Comparison of ENCODE assay signal across 3 worm cellular contexts in the genomic region with DNA sequence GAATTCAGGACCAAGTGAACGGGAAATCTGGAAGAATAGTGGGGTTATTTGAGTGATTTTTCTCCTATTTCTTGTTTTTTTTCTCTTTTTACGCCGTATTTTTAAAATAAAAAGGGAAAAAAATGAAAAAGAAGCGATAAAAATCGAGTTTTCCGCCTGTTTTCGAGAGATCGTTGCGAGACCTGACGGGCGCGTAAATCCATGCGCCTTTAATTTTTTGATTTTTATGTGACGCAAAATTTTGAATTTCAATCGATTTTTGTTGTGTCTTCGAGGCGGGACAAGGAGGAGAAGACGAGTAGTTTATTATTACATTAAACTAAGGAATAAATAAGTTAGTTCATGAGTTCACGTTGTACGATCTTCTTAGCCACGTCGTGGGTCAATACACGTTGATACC.
TF ChIP-seq lines count a peak whose summit lies in the region.

No protein-coding gene starts in this region.

TF ChIP-seq in whole organism, L1 larva, 84 proteins besides CTCF, POLR2A, EP300 and RAD21:
- TF ChIP-seq dpl-1 (GFP tag; optimal IDR thresholded peaks at IDR 0.05; lab: Kevin White, UChicago), result peak in 1 of 3 experiments; percentile 33
- TF ChIP-seq efl-1 (optimal IDR thresholded peaks at IDR 0.05; lab: Kevin White, UChicago), result peak; percentile 10 to 69
- peak in 1 of 2 experiments; percentile 55 for TF ChIP-seq efl-1 (GFP tag; optimal IDR thresholded peaks at IDR 0.05 in 1 of 2; lab: Kevin White, UChicago)
- TF ChIP-seq pax-3 (tag; optimal IDR thresholded peaks at IDR 0.05; lab: Kevin White, UChicago), result no peak
- no peak for TF ChIP-seq lin-15B (tag; optimal IDR thresholded peaks at IDR 0.05; lab: Kevin White, UChicago)
- TF ChIP-seq swsn-7 (tag; optimal IDR thresholded peaks at IDR 0.05; lab: Kevin White, UChicago), result no peak
- no peak for TF ChIP-seq nhr-237 (tag; optimal IDR thresholded peaks at IDR 0.05; lab: Kevin White, UChicago)
- no peak for TF ChIP-seq zip-4 (GFP tag; optimal IDR thresholded peaks at IDR 0.05; lab: Kevin White, UChicago)
- no peak for TF ChIP-seq hpl-2 (GFP tag; optimal IDR thresholded peaks at IDR 0.05; lab: Kevin White, UChicago)
- no peak for TF ChIP-seq C34B4.2 (tag; optimal IDR thresholded peaks at IDR 0.05; lab: Kevin White, UChicago)
TF ChIP-seq in whole organism, L1 larva: peak in this region for 2.

TF ChIP-seq in whole organism, L4 larva, 104 proteins besides CTCF, POLR2A, EP300 and RAD21:
- no peak for TF ChIP-seq egl-43 (GFP tag; IDR thresholded peaks at IDR 0.05; lab: Robert Waterston, UW)
- TF ChIP-seq fkh-10 (GFP tag; optimal IDR thresholded peaks at IDR 0.05; lab: Kevin White, UChicago), result no peak
- no peak for TF ChIP-seq nhr-6 (tag; optimal IDR thresholded peaks at IDR 0.05; lab: Kevin White, UChicago)
- no peak for TF ChIP-seq R02D3.7 (tag; optimal IDR thresholded peaks at IDR 0.05; lab: Kevin White, UChicago)
- no peak for TF ChIP-seq ztf-7 (tag; optimal IDR thresholded peaks at IDR 0.05; lab: Kevin White, UChicago)
- TF ChIP-seq Y48G9A.11 (GFP tag; IDR thresholded peaks at IDR 0.05; lab: Robert Waterston, UW), result 0 out of 2 replicates have a peak, but pooled peaks have one; percentile 43
- TF ChIP-seq daf-12 (tag; optimal IDR thresholded peaks at IDR 0.05; lab: Kevin White, UChicago), result no peak
- TF ChIP-seq lin-13 (GFP tag; optimal IDR thresholded peaks at IDR 0.05; lab: Kevin White, UChicago), result peak; percentile 4
- no peak for TF ChIP-seq lir-3 (tag; optimal IDR thresholded peaks at IDR 0.05; lab: Kevin White, UChicago)
- TF ChIP-seq unc-62 (GFP tag; optimal IDR thresholded peaks at IDR 0.05 in 1 of 2; lab: Kevin White, UChicago), result no peak
- no peak for TF ChIP-seq unc-62 (tag; optimal IDR thresholded peaks at IDR 0.05; lab: Kevin White, UChicago)
- no peak for TF ChIP-seq ZK546.5 (tag; optimal IDR thresholded peaks at IDR 0.05; lab: Kevin White, UChicago)
- peak; percentile 37 for TF ChIP-seq lin-38 (GFP tag; IDR thresholded peaks at IDR 0.05; lab: Robert Waterston, UW)
- no peak for TF ChIP-seq nhr-102 (tag; optimal IDR thresholded peaks at IDR 0.05; lab: Kevin White, UChicago)
- TF ChIP-seq lin-15B (tag; optimal IDR thresholded peaks at IDR 0.05; lab: Kevin White, UChicago), result no peak
- TF ChIP-seq snpc-1.2 (GFP tag; IDR thresholded peaks at IDR 0.05; lab: Robert Waterston, UW), result peak; percentile 26; the same call in 1 of the 2 replicates
- TF ChIP-seq daf-16 (GFP tag; optimal IDR thresholded peaks at IDR 0.05; lab: Kevin White, UChicago), result no peak
- TF ChIP-seq daf-16 (tag; optimal IDR thresholded peaks at IDR 0.05; lab: Kevin White, UChicago), result no peak
- no peak for TF ChIP-seq ama-1 (optimal IDR thresholded peaks at IDR 0.05; lab: Kevin White, UChicago)
- TF ChIP-seq F10B5.3 (tag; optimal IDR thresholded peaks at IDR 0.05; lab: Kevin White, UChicago), result no peak
- peak; percentile 49 for TF ChIP-seq F49E8.2 (tag; optimal IDR thresholded peaks at IDR 0.05; lab: Kevin White, UChicago; ENCODE audit: borderline replicate concordance)
- no peak for TF ChIP-seq spr-3 (GFP tag; optimal IDR thresholded peaks at IDR 0.05; lab: Kevin White, UChicago)
- no peak for TF ChIP-seq snpc-4 (tag; optimal IDR thresholded peaks at IDR 0.05; lab: Kevin White, UChicago)
- no peak for TF ChIP-seq dpl-1 (GFP tag; optimal IDR thresholded peaks at IDR 0.05; lab: Kevin White, UChicago)
- no peak for TF ChIP-seq set-16 (GFP tag; IDR thresholded peaks at IDR 0.05; lab: Robert Waterston, UW)
- TF ChIP-seq unc-130 (GFP tag; optimal IDR thresholded peaks at IDR 0.05; lab: Kevin White, UChicago), result no peak
- no peak for TF ChIP-seq hlh-11 (tag; optimal IDR thresholded peaks at IDR 0.05; lab: Kevin White, UChicago)

TF ChIP-seq in whole organism, young adult, 124 proteins besides CTCF, POLR2A, EP300 and RAD21:
- TF ChIP-seq ztf-25 (GFP tag; IDR thresholded peaks at IDR 0.05; lab: Robert Waterston, UW) (no peak), cebp-2 (GFP tag; IDR thresholded peaks at IDR 0.05; lab: Robert Waterston, UW) (0 out of 2 replicates have a peak, but pooled peaks have one; percentile 25), rcor-1 (GFP tag; IDR thresholded peaks at IDR 0.05; lab: Robert Waterston, UW) (no peak), hmg-1.2 (GFP tag; IDR thresholded peaks at IDR 0.05; lab: Robert Waterston, UW) (no peak), snpc-4 (GFP tag; optimal IDR thresholded peaks at IDR 0.05; lab: Kevin White, UChicago) (no peak), snpc-4 (tag; optimal IDR thresholded peaks at IDR 0.05; lab: Kevin White, UChicago) (peak; percentile 22 to 90 (median 37)), mel-28 (tag; optimal IDR thresholded peaks at IDR 0.05; lab: Kevin White, UChicago; ENCODE audit: borderline replicate concordance) (no peak), attf-6 (GFP tag; IDR thresholded peaks at IDR 0.05; lab: Robert Waterston, UW) (peak; percentile 57; the same call in 1 of the 2 replicates), F33H1.4 (GFP tag; IDR thresholded peaks at IDR 0.05; lab: Robert Waterston, UW) (peak; percentile 44; the same call in 1 of the 2 replicates), madf-3 (GFP tag; IDR thresholded peaks at IDR 0.05; lab: Robert Waterston, UW) (no peak), ccch-3 (GFP tag; optimal IDR thresholded peaks at IDR 0.05; lab: Kevin White, UChicago) (no peak), madf-6 (GFP tag; IDR thresholded peaks at IDR 0.05; lab: Robert Waterston, UW) (0 out of 2 replicates have a peak, but pooled peaks have one; percentile 17), tbp1 (GFP tag; optimal IDR thresholded peaks at IDR 0.05; lab: Kevin White, UChicago) (peak; percentile 27), snpc-1.3 (tag; optimal IDR thresholded peaks at IDR 0.05; lab: Kevin White, UChicago; ENCODE audit: insufficient read depth) (peak; percentile 51)
